Worm (Caenorhabditis elegans): Measurements from ENCODE around the gene mmad-1.
"Not testable (repeated sequence)": the region's sequence is repeated elsewhere in the genome, so short reads cannot be mapped to it uniquely, and the experiment has no call there.

DNA sequence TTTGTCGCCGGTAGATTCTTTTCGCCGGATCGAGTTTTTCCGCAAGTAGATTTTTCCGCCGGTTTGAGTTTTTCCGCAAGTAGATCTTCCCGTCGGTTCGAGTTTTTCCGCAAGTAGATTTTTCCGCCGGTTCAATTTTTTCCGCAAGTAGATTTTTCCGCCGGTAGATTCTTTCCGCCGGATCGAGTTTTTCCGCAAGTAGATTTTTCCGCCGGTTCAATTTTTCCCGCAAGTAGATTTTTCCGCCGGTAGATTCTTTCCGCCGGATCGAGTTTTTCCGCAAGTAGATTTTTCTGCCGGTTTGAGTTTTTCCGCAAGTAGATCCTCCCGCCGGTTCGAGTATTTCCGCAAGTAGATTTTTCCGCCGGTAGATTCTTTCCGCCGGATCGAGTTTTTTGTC lies 36.3 kb upstream of the mmad-1 start:
- TF ChIP-seq flt-1 (GFP tag; IDR thresholded peaks at IDR 0.05); hmbx-1 (tag; optimal IDR thresholded peaks at IDR 0.05); tra-4 (tag; optimal IDR thresholded peaks at IDR 0.05); ets-7 (tag; optimal IDR thresholded peaks at IDR 0.05); B0310.2 (tag; optimal IDR thresholded peaks at IDR 0.05); hnd-1 (tag; optimal IDR thresholded peaks at IDR 0.05); ama-1 (optimal IDR thresholded peaks at IDR 0.05); F13C5.2 (tag; optimal IDR thresholded peaks at IDR 0.05); ceh-36 (tag; optimal IDR thresholded peaks at IDR 0.05); scrt-1 (GFP tag; IDR thresholded peaks at IDR 0.05); pes-1 (GFP tag; IDR thresholded peaks at IDR 0.05): not testable (repeated sequence)
- TF ChIP-seq sea-1 (GFP tag; conservative IDR thresholded peaks at IDR 0.05): peak; percentile 58

Data from whole organism, early embryonic.